Worm (Caenorhabditis elegans): ENCODE measurements around the gene F13A2.1.
"Not testable (repeated sequence)": the region's sequence is repeated elsewhere in the genome, so short reads cannot be mapped to it uniquely, and the experiment has no call there.

F13A2.1 gene

ce11 chrV:4341208-4341607 is 41.0 kb downstream of the F13A2.1 start, which contains the start of gene glrx-3:
glrx-3 (minus strand) TSS chrV:4341308.
- TF ChIP-seq pros-1 (tag; optimal IDR thresholded peaks at IDR 0.05) (no peak), hlh-30 (tag; optimal IDR thresholded peaks at IDR 0.05; ENCODE audit: insufficient read depth) (no peak), ceh-45 (GFP tag; IDR thresholded peaks at IDR 0.05) (no peak), ceh-34 (tag; optimal IDR thresholded peaks at IDR 0.05) (no peak), odd-2 (tag; optimal IDR thresholded peaks at IDR 0.05) (no peak), ref-2 (tag; optimal IDR thresholded peaks at IDR 0.05) (no peak), K02D7.2 (tag; optimal IDR thresholded peaks at IDR 0.05) (no peak), ahr-1 (tag; optimal IDR thresholded peaks at IDR 0.05) (no peak), Y22D7AL.16 (tag; optimal IDR thresholded peaks at IDR 0.05) (no peak), ceh-24 (tag; optimal IDR thresholded peaks at IDR 0.05) (no peak), che-1 (tag; optimal IDR thresholded peaks at IDR 0.05) (no peak), dmd-4 (tag; optimal IDR thresholded peaks at IDR 0.05; ENCODE audit: borderline replicate concordance) (no peak), fkh-10 (GFP tag; optimal IDR thresholded peaks at IDR 0.05) (no peak), ceh-31 (tag; optimal IDR thresholded peaks at IDR 0.05) (no peak), lin-11 (tag; optimal IDR thresholded peaks at IDR 0.05) (no peak)

- TF ChIP-seq zip-5 (tag; optimal IDR thresholded peaks at IDR 0.05), result no peak
- no peak for TF ChIP-seq fkh-6 (tag; optimal IDR thresholded peaks at IDR 0.05)
- TF ChIP-seq hlh-6 (tag; optimal IDR thresholded peaks at IDR 0.05), result no peak
- no peak for TF ChIP-seq rnt-1 (tag; optimal IDR thresholded peaks at IDR 0.05)
- TF ChIP-seq ceh-30 (tag; optimal IDR thresholded peaks at IDR 0.05), result no peak
- TF ChIP-seq eyg-1 (tag; optimal IDR thresholded peaks at IDR 0.05), result no peak
- no peak for TF ChIP-seq ceh-14 (tag; optimal IDR thresholded peaks at IDR 0.05)
- TF ChIP-seq C08G9.2 (tag; optimal IDR thresholded peaks at IDR 0.05), result no peak
- no peak for TF ChIP-seq tbx-7 (tag; optimal IDR thresholded peaks at IDR 0.05)
- no peak for TF ChIP-seq pha-4 (tag; optimal IDR thresholded peaks at IDR 0.05)
- TF ChIP-seq ceh-48 (tag; optimal IDR thresholded peaks at IDR 0.05), result no peak
- no peak for TF ChIP-seq ceh-24 (tag; optimal IDR thresholded peaks at IDR 0.05)
- no peak for TF ChIP-seq ceh-18 (tag; optimal IDR thresholded peaks at IDR 0.05)
These were observed 42.7 kb downstream of the F13A2.1 start for ce11 chrV:4339479-4339878.

ce11 chrV:4336462-4336861 is 45.7 kb downstream of the F13A2.1 start, which contains the start of gene irld-1:
irld-1 (plus strand) TSS chrV:4336762.
- not testable (repeated sequence) for TF ChIP-seq elt-4, hlh-8, lin-11 (tag; optimal IDR thresholded peaks at IDR 0.05)

- 0 out of 2 replicates have a peak, but pooled peaks have one; percentile 26 for TF ChIP-seq ceh-45 (GFP tag; IDR thresholded peaks at IDR 0.05)
- TF ChIP-seq unc-3 (GFP tag; conservative IDR thresholded peaks at IDR 0.05), result 0 out of 2 replicates have a peak, but pooled peaks have one; percentile 33
- TF ChIP-seq unc-3 (tag; optimal IDR thresholded peaks at IDR 0.05), result not testable (repeated sequence)
These were observed 48.7 kb downstream of the F13A2.1 start for ce11 chrV:4333518-4333917.

ce11 chrV:4332450-4332849 is 49.7 kb downstream of the F13A2.1 start, which contains the start of gene oac-12:
oac-12 (minus strand) TSS chrV:4332550.
- TF ChIP-seq T23F11.4 (GFP tag; optimal IDR thresholded peaks at IDR 0.05), result no peak
- no peak for TF ChIP-seq ceh-34 (tag; optimal IDR thresholded peaks at IDR 0.05)
- no peak for TF ChIP-seq gmeb-2 (tag; optimal IDR thresholded peaks at IDR 0.05)
- no peak for TF ChIP-seq nhr-11 (tag; optimal IDR thresholded peaks at IDR 0.05)
- no peak for TF ChIP-seq ceh-30 (tag; optimal IDR thresholded peaks at IDR 0.05)
- TF ChIP-seq ama-1 (optimal IDR thresholded peaks at IDR 0.05), result no peak
- no peak for TF ChIP-seq pax-1 (tag; optimal IDR thresholded peaks at IDR 0.05)
- no peak for TF ChIP-seq eyg-1 (tag; optimal IDR thresholded peaks at IDR 0.05)
- TF ChIP-seq unc-86 (tag; optimal IDR thresholded peaks at IDR 0.05), result no peak
- TF ChIP-seq hlh-13 (GFP tag; optimal IDR thresholded peaks at IDR 0.05), result no peak
- TF ChIP-seq Y22D7AL.16 (tag; optimal IDR thresholded peaks at IDR 0.05), result no peak
- no peak for TF ChIP-seq ceh-9 (tag; optimal IDR thresholded peaks at IDR 0.05)
- no peak for TF ChIP-seq hlh-15 (tag; optimal IDR thresholded peaks at IDR 0.05)

Data from whole organism, late embryonic.